Worm (Caenorhabditis elegans): ENCODE data around the gene Y6G8.5.

ce11 chrV:17623230-17623629 is 7.7 kb upstream of the Y6G8.5 start, which contains the start of gene F57G4.1:
- TF ChIP-seq cog-1 (tag; optimal IDR thresholded peaks at IDR 0.05) (no peak), tab-1 (GFP tag; IDR thresholded peaks at IDR 0.05) (no peak), ztf-29 (GFP tag; IDR thresholded peaks at IDR 0.05) (no peak), T22C8.4 (GFP tag; IDR thresholded peaks at IDR 0.05) (no peak), flt-1 (GFP tag; IDR thresholded peaks at IDR 0.05) (no peak)

Data from whole organism, midembryonic.